Worm (Caenorhabditis elegans) whole organism, L3 larva: ENCODE results near the gene math-5.

ENCODE experiments used
- R02D3.7 ChIP-seq: fragments of 150-350 bp; optimal IDR thresholded peaks from 2 replicates; lab custom pipeline; 2014; ENCODE audit warnings: missing biosample characterization, missing genetic modification characterization
- ZK546.5 ChIP-seq: sonication (generic microtip); optimal IDR thresholded peaks from 2 replicates; lab custom pipeline; 2017; ENCODE audit warnings: missing biosample characterization, missing genetic modification characterization
- ceh-28 ChIP-seq: fragments of 150-350 bp; optimal IDR thresholded peaks from 2 replicates; lab custom pipeline; 2014; ENCODE audit warnings: missing biosample characterization, missing genetic modification reagents, missing genetic modification characterization
- ceh-9 ChIP-seq: sonication (generic microtip); optimal IDR thresholded peaks from 2 replicates; lab custom pipeline; 2018; ENCODE audit warnings: missing biosample characterization, missing genetic modification characterization
- daf-12 ChIP-seq: fragments of 150-350 bp; optimal IDR thresholded peaks from 2 replicates; lab custom pipeline; 2014; ENCODE audit warnings: missing biosample characterization, missing genetic modification reagents, missing genetic modification characterization
- elt-1 ChIP-seq: fragments of 150-350 bp; optimal IDR thresholded peaks from 2 replicates; lab custom pipeline; 2014; ENCODE audit warnings: missing biosample characterization, missing genetic modification characterization
- elt-2 ChIP-seq: sonication (generic microtip); optimal IDR thresholded peaks from 2 replicates; lab custom pipeline; 2016; ENCODE audit warnings: missing genetic modification reagents, mild to moderate bottlenecking, missing genetic modification characterization, missing compliant biosample characterization
- elt-3 ChIP-seq, 3 experiments: fragments of 150-350 bp in 1 of 3; sonication (generic microtip) in 2 of 3; optimal IDR thresholded peaks; 2 replicates in 2 of 3; 4 replicates in 1 of 3; lab custom pipeline; 2014 to 2017; ENCODE audit warnings: missing biosample characterization in 3 of 3, missing genetic modification characterization in 3 of 3
- eor-1 ChIP-seq, 2 experiments: fragments of 150-350 bp; optimal IDR thresholded peaks; 2 replicates each; lab custom pipeline; 2014 to 2018; ENCODE audit warnings: missing biosample characterization in 2 of 2, missing genetic modification characterization in 2 of 2
- fkh-10 ChIP-seq: sonication (generic microtip); optimal IDR thresholded peaks from 2 replicates; lab custom pipeline; 2017; ENCODE audit warnings: missing biosample characterization, missing genetic modification reagents, missing genetic modification characterization
- fkh-2 ChIP-seq: fragments of 150-350 bp; optimal IDR thresholded peaks from 2 replicates; lab custom pipeline; 2014; ENCODE audit warnings: missing biosample characterization, missing genetic modification reagents, missing genetic modification characterization
- fos-1 ChIP-seq: fragments of 150-350 bp; optimal IDR thresholded peaks from 2 replicates; lab custom pipeline; 2014; ENCODE audit warnings: missing biosample characterization, missing genetic modification characterization
- hmg-11 ChIP-seq: sonication (generic microtip); optimal IDR thresholded peaks from 2 replicates; lab custom pipeline; 2016; ENCODE audit warnings: missing genetic modification characterization, missing compliant biosample characterization
- jun-1 ChIP-seq: fragments of 150-350 bp; optimal IDR thresholded peaks from 2 replicates; lab custom pipeline; 2014; ENCODE audit warnings: missing biosample characterization, missing genetic modification reagents, missing genetic modification characterization
- lsy-12 ChIP-seq: sonication (generic microtip); optimal IDR thresholded peaks from 2 replicates; lab custom pipeline; 2016; ENCODE audit warnings: mild to moderate bottlenecking, missing genetic modification characterization, missing compliant biosample characterization
- mml-1 ChIP-seq: fragments of 150-350 bp; sonication (generic microtip); optimal IDR thresholded peaks from 3 replicates; lab custom pipeline; 2014; ENCODE audit warnings: missing biosample characterization, missing genetic modification characterization
- nfya-1 ChIP-seq: sonication (generic microtip); optimal IDR thresholded peaks from 2 replicates; lab custom pipeline; 2017; ENCODE audit warnings: missing genetic modification characterization, mild to moderate bottlenecking, missing compliant biosample characterization, antibody characterized with exemption, moderate library complexity; ENCODE audit not compliant: insufficient read depth
- nhr-23 ChIP-seq: fragments of 150-350 bp; optimal IDR thresholded peaks from 2 replicates; lab custom pipeline; 2014; ENCODE audit warnings: missing biosample characterization, missing genetic modification reagents, missing genetic modification characterization
- nhr-28 ChIP-seq: fragments of 150-350 bp; optimal IDR thresholded peaks from 2 replicates; lab custom pipeline; 2014; ENCODE audit warnings: missing biosample characterization, missing genetic modification characterization
- nhr-43 ChIP-seq: sonication (generic microtip); optimal IDR thresholded peaks from 2 replicates; lab custom pipeline; 2016; ENCODE audit warnings: mild to moderate bottlenecking, missing genetic modification characterization, missing compliant biosample characterization; ENCODE audit not compliant: poor library complexity, severe bottlenecking
- nhr-67 ChIP-seq: fragments of 150-350 bp; optimal IDR thresholded peaks from 2 replicates; lab custom pipeline; 2014; ENCODE audit warnings: missing biosample characterization, missing genetic modification characterization
- nhr-77 ChIP-seq: fragments of 150-350 bp; optimal IDR thresholded peaks from 2 replicates; lab custom pipeline; 2014; ENCODE audit warnings: missing biosample characterization, missing genetic modification characterization
- pqm-1 ChIP-seq: fragments of 150-350 bp; optimal IDR thresholded peaks from 2 replicates; lab custom pipeline; 2017; ENCODE audit warnings: missing biosample characterization, missing genetic modification characterization, inconsistent platforms
- sea-2 ChIP-seq: fragments of 150-350 bp; sonication (generic microtip); optimal IDR thresholded peaks from 4 replicates; lab custom pipeline; 2014; ENCODE audit warnings: missing biosample characterization, missing genetic modification reagents, missing genetic modification characterization
- snpc-4 ChIP-seq: fragments of 150-350 bp; optimal IDR thresholded peaks from 2 replicates; lab custom pipeline; 2014; ENCODE audit warnings: missing biosample characterization, missing genetic modification characterization
- tbx-2 ChIP-seq: sonication (generic microtip); optimal IDR thresholded peaks from 2 replicates; lab custom pipeline; 2016; ENCODE audit warnings: mild to moderate bottlenecking, missing genetic modification characterization, missing compliant biosample characterization
- unc-39 ChIP-seq: sonication (generic microtip); optimal IDR thresholded peaks from 4 replicates; lab custom pipeline; 2017; ENCODE audit warnings: missing biosample characterization, missing genetic modification characterization
- unc-62 ChIP-seq: fragments of 150-350 bp; sonication (generic microtip); optimal IDR thresholded peaks from 4 replicates; lab custom pipeline; 2014; ENCODE audit warnings: missing biosample characterization, missing genetic modification reagents, missing genetic modification characterization
- zag-1 ChIP-seq: fragments of 150-350 bp; optimal IDR thresholded peaks from 2 replicates; lab custom pipeline; 2014; ENCODE audit warnings: missing biosample characterization, missing genetic modification characterization
- ztf-11 ChIP-seq: fragments of 150-350 bp; optimal IDR thresholded peaks from 2 replicates; lab custom pipeline; 2014; ENCODE audit warnings: missing biosample characterization, missing genetic modification characterization
- ztf-4 ChIP-seq: fragments of 150-350 bp; optimal IDR thresholded peaks from 2 replicates; lab custom pipeline; 2014; ENCODE audit warnings: missing biosample characterization, missing genetic modification characterization

The math-5 gene

DNA sequence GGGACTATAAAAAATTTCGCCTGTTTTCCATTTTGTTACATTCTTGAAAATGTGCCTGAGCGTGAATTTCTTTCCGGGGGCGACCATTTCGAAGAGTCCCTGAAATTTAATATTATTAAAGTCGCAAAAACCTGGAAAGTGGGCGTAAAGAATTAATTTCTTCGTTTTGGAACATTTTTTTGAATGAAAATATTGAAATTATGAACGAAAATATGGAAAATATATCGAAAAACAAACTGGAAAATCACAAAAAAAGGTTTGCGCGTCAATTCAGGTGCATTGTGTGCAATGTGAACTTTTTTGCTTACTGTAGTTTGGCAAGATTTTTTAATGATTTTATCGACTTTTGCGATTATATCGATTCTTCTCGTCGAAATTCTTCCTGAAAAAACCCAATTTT is 38.4 kb upstream of the math-5 start, which contains the start of gene bath-7:
bath-7 (minus strand) TSS at position 101 of the 400 bp plus-strand sequence.
- TF ChIP-seq elt-3 (tag; optimal IDR thresholded peaks at IDR 0.05; lab: Kevin White, UChicago) (no peak), mml-1 (tag; lab: Kevin White, UChicago) (no peak), hmg-11 (tag; lab: Kevin White, UChicago) (no peak), ceh-9 (tag; lab: Kevin White, UChicago) (no peak), nhr-28 (tag; lab: Kevin White, UChicago) (no peak), daf-12 (tag; lab: Kevin White, UChicago) (no peak), ceh-28 (no peak), pqm-1 (no peak)

DNA sequence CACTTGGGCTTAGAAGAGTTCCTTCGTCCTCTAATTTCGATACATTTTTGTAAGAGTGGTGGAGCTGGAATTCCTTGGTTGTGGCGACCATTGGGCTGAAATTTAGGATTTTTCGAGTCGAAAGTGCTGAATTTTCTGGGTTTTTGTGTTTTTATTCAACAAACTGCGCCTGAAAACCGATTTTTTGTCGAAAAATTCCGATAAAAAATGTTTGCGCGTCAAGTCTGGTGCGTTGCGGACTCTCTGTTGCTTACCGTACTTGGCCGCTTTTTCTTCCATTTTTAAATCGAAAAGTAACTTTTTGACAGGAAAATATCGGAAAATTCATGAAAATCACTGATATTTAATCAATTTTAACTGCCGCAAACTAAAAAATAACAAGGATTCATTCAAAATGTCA is 35.3 kb upstream of the math-5 start, which contains the start of gene bath-4:
bath-4 (minus strand) TSS at position 101 of the 400 bp plus-strand sequence.
- TF ChIP-seq pqm-1: no peak
- TF ChIP-seq ceh-9 (tag; lab: Kevin White, UChicago): no peak
- TF ChIP-seq eor-1 (tag; optimal IDR thresholded peaks at IDR 0.05; lab: Kevin White, UChicago): no peak
- no peak for TF ChIP-seq nhr-67 (tag; lab: Kevin White, UChicago)
- TF ChIP-seq zag-1: no peak
- TF ChIP-seq unc-39 (tag; lab: Kevin White, UChicago): no peak
- no peak for TF ChIP-seq elt-1 (tag; lab: Kevin White, UChicago)
- TF ChIP-seq snpc-4: no peak
- no peak for TF ChIP-seq ZK546.5 (tag; lab: Kevin White, UChicago)
- no peak for TF ChIP-seq ztf-11 (tag; lab: Kevin White, UChicago)
- TF ChIP-seq, all 47 proteins: peak for 0

- TF ChIP-seq fkh-2 (tag; lab: Kevin White, UChicago) (no peak), elt-2 (tag; lab: Kevin White, UChicago) (no peak), eor-1 (tag; optimal IDR thresholded peaks at IDR 0.05; lab: Kevin White, UChicago) (no peak), zag-1 (no peak), daf-12 (tag; lab: Kevin White, UChicago) (no peak), mml-1 (tag; lab: Kevin White, UChicago) (no peak), nhr-23 (tag; lab: Kevin White, UChicago) (no peak), elt-3 (tag; optimal IDR thresholded peaks at IDR 0.05; lab: Kevin White, UChicago) (no peak), nhr-67 (tag; lab: Kevin White, UChicago) (no peak), fos-1 (tag; lab: Kevin White, UChicago) (no peak), nhr-77 (tag; lab: Kevin White, UChicago) (no peak)
Measured at ce11 chrII:1912741-1913140, 30.1 kb upstream of the math-5 start, which contains the start of gene math-31. Gene math-31, minus strand, starts transcription at chrII:1912841.

DNA sequence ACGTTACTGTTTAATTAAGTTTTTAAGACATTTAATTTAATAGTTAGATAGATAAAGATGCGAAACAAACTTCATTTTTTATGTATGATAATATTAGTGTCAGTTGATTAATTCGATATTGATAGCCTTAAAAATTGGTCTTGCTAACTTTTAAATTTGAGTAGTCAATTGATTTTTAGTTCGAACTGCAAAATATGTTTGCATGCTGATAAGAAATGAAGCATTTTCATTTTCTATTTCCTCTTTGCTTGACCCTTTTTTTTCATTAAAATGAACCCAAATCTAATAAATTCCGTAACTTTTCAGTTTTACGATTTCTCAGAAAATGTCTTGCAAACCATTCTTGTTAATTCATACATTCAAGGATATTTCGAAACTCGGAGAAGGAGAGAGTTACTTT is 22.5 kb upstream of the math-5 start, which contains the start of gene math-22:
math-22 (plus strand) TSS at position 301 of the 400 bp plus-strand sequence.
- peak; percentile 16 for TF ChIP-seq pqm-1
- no peak for TF ChIP-seq R02D3.7 (tag; lab: Kevin White, UChicago)

DNA sequence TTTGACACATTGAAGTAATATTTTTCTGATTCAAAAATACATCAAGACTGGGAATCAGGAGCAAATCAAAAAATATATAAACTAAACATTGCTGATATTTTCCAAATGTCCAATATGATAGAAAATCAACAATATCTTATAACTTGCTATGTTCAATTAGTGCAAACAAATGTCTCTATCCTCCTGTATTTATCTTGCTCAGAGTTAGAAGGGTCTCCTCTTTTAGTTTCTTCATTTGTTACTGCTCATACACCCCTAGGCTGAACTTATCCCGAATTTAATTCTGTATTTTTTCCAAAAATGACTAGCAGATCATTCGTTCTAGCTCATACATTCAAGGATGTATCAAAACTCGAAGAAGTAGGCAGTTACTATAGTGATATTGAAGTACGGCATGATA is 19.4 kb upstream of the math-5 start, which contains the start of gene math-23:
math-23 (plus strand) TSS at position 301 of the 400 bp plus-strand sequence.
- TF ChIP-seq elt-3 (tag; optimal IDR thresholded peaks at IDR 0.05; lab: Kevin White, UChicago): no peak
- TF ChIP-seq nhr-43 (tag; lab: Kevin White, UChicago): no peak
- TF ChIP-seq sea-2 (GFP tag; lab: Kevin White, UChicago): no peak
- TF ChIP-seq nfya-1 (tag; lab: Kevin White, UChicago): no peak
- no peak for TF ChIP-seq lsy-12 (tag; lab: Kevin White, UChicago)
- TF ChIP-seq nhr-77 (tag; lab: Kevin White, UChicago): no peak
- TF ChIP-seq fkh-10 (GFP tag; lab: Kevin White, UChicago): no peak
- TF ChIP-seq ztf-4: no peak
- no peak for TF ChIP-seq hmg-11 (tag; lab: Kevin White, UChicago)
- no peak for TF ChIP-seq zag-1
- no peak for TF ChIP-seq unc-62 (GFP tag; lab: Kevin White, UChicago)
- no peak for TF ChIP-seq nhr-67 (tag; lab: Kevin White, UChicago)
- no peak for TF ChIP-seq tbx-2 (tag; lab: Kevin White, UChicago)
- no peak for TF ChIP-seq fkh-2 (tag; lab: Kevin White, UChicago)
- no peak for TF ChIP-seq mml-1 (tag; lab: Kevin White, UChicago)
- no peak for TF ChIP-seq ceh-9 (tag; lab: Kevin White, UChicago)
- TF ChIP-seq jun-1 (tag; lab: Kevin White, UChicago): no peak
